Fruit fly (Drosophila melanogaster): ENCODE results near the gene OtopLc.
A peak's percentile ranks its signal among the peaks of the same experiment; 100 is the strongest.

The OtopLc gene

DNA sequence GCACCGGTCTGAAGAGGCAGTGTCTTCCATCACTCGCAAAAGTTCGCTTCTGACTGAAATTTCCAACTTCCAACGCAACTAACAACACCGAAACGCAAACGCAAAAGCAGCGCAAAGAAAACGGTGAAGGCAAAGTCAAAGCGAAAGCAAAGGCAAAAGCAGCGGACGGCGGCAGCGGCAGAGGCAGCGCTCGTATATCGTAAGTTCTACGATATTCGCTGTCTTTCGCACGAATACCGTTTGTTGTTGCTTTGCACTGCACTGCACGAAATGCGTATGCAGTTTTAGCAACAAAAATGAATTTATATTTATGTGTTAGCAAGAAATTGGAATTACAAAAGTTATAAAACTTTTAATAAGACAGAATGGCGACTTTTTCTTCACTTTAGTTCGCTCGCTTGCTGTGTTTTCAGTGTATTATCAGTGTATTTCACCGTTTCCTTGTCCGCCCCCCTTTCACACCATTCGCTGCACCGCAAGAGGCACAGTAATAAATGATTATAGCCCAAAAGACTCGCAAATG, 14.2 kb downstream of the OtopLc start, which contains the start of gene OtopLa (continued):
- TF ChIP-seq acj6 (GFP tag; optimal IDR thresholded peaks at IDR 0.05) (peak; percentile 72), Met (GFP tag; optimal IDR thresholded peaks at IDR 0.05) (peak; percentile 67), CG15336 (GFP tag; IDR thresholded peaks at IDR 0.05) (peak; percentile 88), topi (GFP tag; optimal IDR thresholded peaks at IDR 0.05) (peak; percentile 55), Eip78C (GFP tag) (peak; percentile 93), Smox (GFP tag; optimal IDR thresholded peaks at IDR 0.05) (peak; percentile 58), OdsH (GFP tag; optimal IDR thresholded peaks at IDR 0.05) (peak; percentile 75), CG3919 (GFP tag; optimal IDR thresholded peaks at IDR 0.05) (peak; percentile 79), Sox14 (GFP tag; optimal IDR thresholded peaks at IDR 0.05) (peak; percentile 58), Ets96B (tag; optimal IDR thresholded peaks at IDR 0.05) (peak; percentile 67), lz (GFP tag; optimal IDR thresholded peaks at IDR 0.05) (peak; percentile 73), esn (GFP tag; optimal IDR thresholded peaks at IDR 0.05) (peak; percentile 65)

DNA sequence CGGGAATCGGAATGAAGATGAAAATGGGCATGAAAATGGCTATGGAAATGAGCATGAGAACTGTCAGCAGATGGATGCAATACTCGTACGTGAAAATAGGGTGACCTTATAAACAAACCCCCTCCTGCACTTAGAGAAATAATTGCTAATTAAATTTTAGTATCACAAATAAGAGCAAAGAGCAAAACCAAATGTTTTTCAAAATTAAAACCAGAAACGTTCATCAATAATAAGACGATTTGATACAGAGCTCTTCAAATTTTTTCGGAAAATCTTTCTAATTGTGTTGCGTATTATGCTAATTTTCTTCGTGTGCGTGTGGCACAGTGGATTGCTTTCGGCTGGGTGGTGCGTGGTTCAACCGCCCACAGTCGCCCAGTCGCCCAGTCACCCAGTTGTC, 16.4 kb downstream of the OtopLc start:
- TF ChIP-seq Lpt (GFP tag; optimal IDR thresholded peaks at IDR 0.05), result no peak
- TF ChIP-seq CG8119 (GFP tag; IDR thresholded peaks at IDR 0.05), result no peak
- TF ChIP-seq CG11294 (GFP tag; IDR thresholded peaks at IDR 0.05), result no peak
- no peak for TF ChIP-seq OdsH (GFP tag; optimal IDR thresholded peaks at IDR 0.05)
- TF ChIP-seq svp (GFP tag), result peak; percentile 8
- TF ChIP-seq salr (GFP tag; optimal IDR thresholded peaks at IDR 0.05), result no peak
- no peak for TF ChIP-seq acj6 (GFP tag; optimal IDR thresholded peaks at IDR 0.05)
- no peak for TF ChIP-seq CG9139 (GFP tag; optimal IDR thresholded peaks at IDR 0.05)
- no peak for TF ChIP-seq Hr39 (GFP tag; optimal IDR thresholded peaks at IDR 0.05)
- no peak for TF ChIP-seq fd85E (GFP tag; optimal IDR thresholded peaks at IDR 0.05)
- TF ChIP-seq CG15336 (GFP tag; IDR thresholded peaks at IDR 0.05), result peak; percentile 35; the same call in 1 of the 2 replicates
- TF ChIP-seq CG6854 (GFP tag; optimal IDR thresholded peaks at IDR 0.05), result no peak
- TF ChIP-seq CG1621 (tag; optimal IDR thresholded peaks at IDR 0.05), result no peak
- peak; percentile 1 for TF ChIP-seq Eip75B (GFP tag; optimal IDR thresholded peaks at IDR 0.05)
- no peak for TF ChIP-seq CG7368 (GFP tag; optimal IDR thresholded peaks at IDR 0.05)
- no peak for TF ChIP-seq net (GFP tag; optimal IDR thresholded peaks at IDR 0.05)
- no peak for TF ChIP-seq Ets21C (GFP tag; optimal IDR thresholded peaks at IDR 0.05)
- no peak for TF ChIP-seq Sox15 (GFP tag; optimal IDR thresholded peaks at IDR 0.05)
- peak; percentile 13 for TF ChIP-seq CG32006 (GFP tag; optimal IDR thresholded peaks at IDR 0.05)
- TF ChIP-seq CG6163 (GFP tag; IDR thresholded peaks at IDR 0.05), result no peak
- TF ChIP-seq Hr4 (GFP tag; optimal IDR thresholded peaks at IDR 0.05), result no peak
- peak; percentile 10 for TF ChIP-seq esn (GFP tag; optimal IDR thresholded peaks at IDR 0.05)
- no peak for TF ChIP-seq CG8319 (GFP tag; optimal IDR thresholded peaks at IDR 0.05)
- no peak for TF ChIP-seq Met (GFP tag; optimal IDR thresholded peaks at IDR 0.05)
- peak; percentile 4 for TF ChIP-seq CG10631 (GFP tag; optimal IDR thresholded peaks at IDR 0.05)
- TF ChIP-seq lz (GFP tag; optimal IDR thresholded peaks at IDR 0.05), result no peak

DNA sequence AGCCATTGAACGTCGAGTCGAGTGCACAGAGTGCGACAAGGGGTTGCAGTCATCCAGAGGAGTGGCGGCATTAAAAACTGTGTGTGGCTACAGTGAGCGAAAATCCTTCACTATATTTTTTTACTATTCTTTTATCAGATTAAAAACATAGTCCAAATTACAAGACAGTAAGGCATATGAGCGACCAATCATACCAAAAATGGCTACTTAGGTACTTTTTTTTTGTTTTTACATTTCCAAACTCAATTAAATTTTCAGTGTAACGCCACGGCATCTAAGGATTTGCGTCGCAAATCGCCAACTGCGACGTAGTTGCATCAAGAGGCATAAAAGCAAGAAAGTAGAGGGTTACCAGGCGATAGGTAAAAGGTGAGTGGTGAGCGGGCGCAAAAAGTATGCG, 23.6 kb downstream of the OtopLc start:
- TF ChIP-seq Eip75B (GFP tag; optimal IDR thresholded peaks at IDR 0.05) (peak; percentile 33), Eip78C (GFP tag) (peak; percentile 80), topi (GFP tag; optimal IDR thresholded peaks at IDR 0.05) (peak; percentile 34), fkh (GFP tag; optimal IDR thresholded peaks at IDR 0.05) (no peak), Eip93F (GFP tag; optimal IDR thresholded peaks at IDR 0.05) (no peak), Ets21C (GFP tag; optimal IDR thresholded peaks at IDR 0.05) (no peak), Gug (GFP tag; IDR thresholded peaks at IDR 0.05) (no peak), esn (GFP tag; optimal IDR thresholded peaks at IDR 0.05) (peak; percentile 41), OdsH (GFP tag; optimal IDR thresholded peaks at IDR 0.05) (peak; percentile 23), eg (GFP tag; IDR thresholded peaks at IDR 0.05) (peak; percentile 31; the same call in 1 of the 3 replicates), CG6808 (GFP tag; optimal IDR thresholded peaks at IDR 0.05) (no peak), lz (GFP tag; optimal IDR thresholded peaks at IDR 0.05) (peak; percentile 12), CG6163 (GFP tag; IDR thresholded peaks at IDR 0.05) (peak; percentile 51), achi (GFP tag; optimal IDR thresholded peaks at IDR 0.05) (peak; percentile 32), CG4318 (GFP tag; optimal IDR thresholded peaks at IDR 0.05) (no peak), dsx (GFP tag; optimal IDR thresholded peaks at IDR 0.05; ENCODE audit: poor library complexity, severe bottlenecking) (no peak), CG11762 (GFP tag; optimal IDR thresholded peaks at IDR 0.05; ENCODE audit: insufficient read depth) (peak; percentile 14), Blimp-1 (GFP tag; optimal IDR thresholded peaks at IDR 0.05) (no peak), CG15336 (GFP tag; IDR thresholded peaks at IDR 0.05) (peak; percentile 50; the same call in 1 of the 2 replicates), acj6 (GFP tag; optimal IDR thresholded peaks at IDR 0.05) (peak; percentile 6), fd85E (GFP tag; optimal IDR thresholded peaks at IDR 0.05) (no peak), vri (GFP tag; optimal IDR thresholded peaks at IDR 0.05) (no peak), ss (GFP tag; optimal IDR thresholded peaks at IDR 0.05) (peak in 1 of 2 experiments; percentile 2), CG31627 (GFP tag; optimal IDR thresholded peaks at IDR 0.05) (peak; percentile 12), CG7368 (GFP tag; optimal IDR thresholded peaks at IDR 0.05) (no peak), salr (GFP tag; optimal IDR thresholded peaks at IDR 0.05) (peak in 1 of 2 experiments; percentile 20), CG9139 (GFP tag; optimal IDR thresholded peaks at IDR 0.05) (no peak), Sox15 (GFP tag; optimal IDR thresholded peaks at IDR 0.05) (no peak), CG16779 (tag; optimal IDR thresholded peaks at IDR 0.05) (no peak)
